Worm (Caenorhabditis elegans): ENCODE data around the gene F45G2.9.

DNA sequence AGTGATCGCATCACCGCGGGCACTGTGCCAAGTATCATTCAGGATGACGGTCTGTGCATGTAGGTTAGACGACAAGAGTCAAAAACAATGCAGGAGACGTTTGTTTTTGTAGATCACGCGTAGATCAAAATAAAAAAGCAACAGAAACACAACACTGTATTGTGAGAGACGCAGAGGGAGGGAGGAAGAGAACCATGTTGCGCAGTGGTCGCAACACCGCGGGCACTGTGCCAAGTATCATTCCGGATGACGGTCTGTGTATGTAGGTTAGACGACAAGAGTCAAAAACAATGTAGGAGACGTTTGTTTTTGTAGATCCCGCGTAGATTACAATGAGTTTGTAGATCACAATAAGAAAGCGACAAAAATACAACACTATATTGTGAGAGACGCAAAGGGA lies 17.8 kb downstream of the F45G2.9 start:
- TF ChIP-seq nhr-237 (tag; optimal IDR thresholded peaks at IDR 0.05) (no peak), nhr-12 (tag; optimal IDR thresholded peaks at IDR 0.05) (no peak), unc-62 (GFP tag; optimal IDR thresholded peaks at IDR 0.05) (no peak), elt-3 (tag; optimal IDR thresholded peaks at IDR 0.05) (no peak), nhr-11 (tag; optimal IDR thresholded peaks at IDR 0.05) (no peak), lin-39 (tag; optimal IDR thresholded peaks at IDR 0.05) (no peak), skn-1 (tag; optimal IDR thresholded peaks at IDR 0.05) (no peak), snpc-4 (tag; optimal IDR thresholded peaks at IDR 0.05) (no peak), mdl-1 (tag; optimal IDR thresholded peaks at IDR 0.05) (no peak), ztf-11 (tag; optimal IDR thresholded peaks at IDR 0.05) (no peak)
